Fruit fly (Drosophila melanogaster): ENCODE results near the gene Scox.

- no peak for TF ChIP-seq fd85E (GFP tag; optimal IDR thresholded peaks at IDR 0.05)
- TF ChIP-seq CG11294 (GFP tag; IDR thresholded peaks at IDR 0.05) = no peak
- TF ChIP-seq Gug (GFP tag; IDR thresholded peaks at IDR 0.05) = no peak
- TF ChIP-seq CG6792 (GFP tag; optimal IDR thresholded peaks at IDR 0.05) = no peak
These were observed 35.1 kb upstream of the Scox start for dm6 chr2L:5003670-5004453.

Measured in whole organism, prepupa.